Fruit fly (Drosophila melanogaster): Measurements from ENCODE around the gene CG7565.

The CG7565 gene

DNA sequence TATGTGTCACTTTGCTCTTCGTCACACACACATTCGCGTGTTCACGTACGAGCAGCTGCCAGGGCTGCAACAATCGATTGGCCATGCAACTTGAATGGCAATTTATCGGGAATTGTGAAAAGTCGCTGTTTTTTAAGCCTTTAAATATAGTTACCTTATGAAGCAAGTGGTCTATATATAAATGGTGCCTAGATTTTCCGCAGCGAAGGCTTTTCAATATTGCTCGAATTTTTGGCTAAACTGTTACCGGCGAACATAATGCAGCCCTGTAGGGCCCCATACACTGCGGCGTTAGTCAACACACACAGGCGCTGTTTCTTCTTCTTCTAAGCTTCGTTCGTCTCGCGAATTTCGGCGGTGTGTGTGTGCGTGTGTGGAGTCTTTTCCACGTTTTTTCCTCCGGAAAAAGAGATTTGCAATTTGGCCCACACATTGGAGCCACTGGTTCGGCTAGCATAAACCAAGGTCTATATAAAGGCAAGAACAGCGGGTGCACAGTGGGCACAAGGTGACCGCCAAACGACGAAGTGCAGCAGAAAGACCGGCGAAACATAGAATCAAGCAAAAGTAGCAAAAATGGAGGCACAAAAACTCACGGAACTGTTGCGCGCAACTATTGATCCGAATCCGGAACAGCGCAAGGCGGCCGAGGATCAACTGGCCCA lies 24.4 kb upstream of the CG7565 start, which contains the start of the genes Arp3 and msk (continued):
- TF ChIP-seq Met (GFP tag; optimal IDR thresholded peaks at IDR 0.05) = no peak
- no peak for TF ChIP-seq CG10631 (GFP tag; optimal IDR thresholded peaks at IDR 0.05)
- TF ChIP-seq Blimp-1 (GFP tag; optimal IDR thresholded peaks at IDR 0.05) = no peak
- TF ChIP-seq Hr38 (GFP tag; optimal IDR thresholded peaks at IDR 0.05) = peak; percentile 27
- TF ChIP-seq CG34406 (GFP tag; optimal IDR thresholded peaks at IDR 0.05) = peak; percentile 61
- TF ChIP-seq Smox (GFP tag; optimal IDR thresholded peaks at IDR 0.05) = no peak
- TF ChIP-seq eg (GFP tag; IDR thresholded peaks at IDR 0.05) = 0 out of 3 replicates have a peak, but pooled peaks have one; percentile 41
- no peak for TF ChIP-seq CG10669 (GFP tag; optimal IDR thresholded peaks at IDR 0.05)
- no peak for TF ChIP-seq Sox102F (GFP tag; optimal IDR thresholded peaks at IDR 0.05)

dm6 chr3L:8110171-8110570 lies 18.6 kb upstream of the CG7565 start, which contains the start of gene Nulp1:
Gene Nulp1, plus strand, starts transcription at chr3L:8110368.
- TF ChIP-seq CG6163 (GFP tag; IDR thresholded peaks at IDR 0.05) (0 out of 3 replicates have a peak, but pooled peaks have one; percentile 20), CG6276 (GFP tag; optimal IDR thresholded peaks at IDR 0.05) (no peak), Blimp-1 (GFP tag; optimal IDR thresholded peaks at IDR 0.05) (peak; percentile 94), topi (GFP tag; optimal IDR thresholded peaks at IDR 0.05) (no peak), dac (GFP tag; optimal IDR thresholded peaks at IDR 0.05) (no peak), lz (GFP tag; optimal IDR thresholded peaks at IDR 0.05) (no peak), CG8319 (GFP tag; optimal IDR thresholded peaks at IDR 0.05) (no peak), esn (GFP tag; optimal IDR thresholded peaks at IDR 0.05) (peak; percentile 60), Hr4 (GFP tag; optimal IDR thresholded peaks at IDR 0.05) (no peak)

DNA sequence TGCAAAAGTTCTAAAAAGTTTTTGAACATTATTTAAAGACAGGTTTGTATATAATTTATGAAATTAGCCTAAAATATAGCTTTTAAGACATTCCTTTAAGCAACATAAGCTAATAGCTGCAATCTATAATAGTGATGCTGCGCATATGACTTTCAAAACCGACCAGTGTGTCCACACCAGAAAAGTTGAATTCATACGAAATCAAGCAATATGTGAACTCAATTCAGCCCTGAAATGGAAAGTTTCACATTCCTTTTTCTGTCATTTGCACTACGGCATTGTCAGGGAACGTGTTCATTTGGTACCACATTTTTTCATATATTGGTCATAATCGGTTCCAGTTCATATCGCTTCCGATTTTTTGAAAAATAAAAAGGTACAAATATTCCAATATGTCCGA lies 17.3 kb upstream of the CG7565 start, which contains the start of gene fan:
fan (plus strand) TSS at position 247 of the 400 bp plus-strand sequence.
- TF ChIP-seq esn (GFP tag; optimal IDR thresholded peaks at IDR 0.05) (no peak), CG9139 (GFP tag; optimal IDR thresholded peaks at IDR 0.05) (no peak), Gug (GFP tag; IDR thresholded peaks at IDR 0.05) (no peak), acj6 (GFP tag; optimal IDR thresholded peaks at IDR 0.05) (no peak), Smox (GFP tag; optimal IDR thresholded peaks at IDR 0.05) (no peak), CG7368 (GFP tag; optimal IDR thresholded peaks at IDR 0.05) (no peak), Lpt (GFP tag; optimal IDR thresholded peaks at IDR 0.05) (no peak), pdm3 (GFP tag; optimal IDR thresholded peaks at IDR 0.05) (no peak), Eip78C (GFP tag) (no peak), CG3919 (GFP tag; optimal IDR thresholded peaks at IDR 0.05) (no peak), CG32006 (GFP tag; optimal IDR thresholded peaks at IDR 0.05) (no peak), dac (GFP tag; optimal IDR thresholded peaks at IDR 0.05) (no peak), CG8632 (GFP tag; optimal IDR thresholded peaks at IDR 0.05) (no peak), cyc (GFP tag; optimal IDR thresholded peaks at IDR 0.05) (no peak), CG10631 (GFP tag; optimal IDR thresholded peaks at IDR 0.05) (no peak), CG16779 (tag; optimal IDR thresholded peaks at IDR 0.05) (no peak)

DNA sequence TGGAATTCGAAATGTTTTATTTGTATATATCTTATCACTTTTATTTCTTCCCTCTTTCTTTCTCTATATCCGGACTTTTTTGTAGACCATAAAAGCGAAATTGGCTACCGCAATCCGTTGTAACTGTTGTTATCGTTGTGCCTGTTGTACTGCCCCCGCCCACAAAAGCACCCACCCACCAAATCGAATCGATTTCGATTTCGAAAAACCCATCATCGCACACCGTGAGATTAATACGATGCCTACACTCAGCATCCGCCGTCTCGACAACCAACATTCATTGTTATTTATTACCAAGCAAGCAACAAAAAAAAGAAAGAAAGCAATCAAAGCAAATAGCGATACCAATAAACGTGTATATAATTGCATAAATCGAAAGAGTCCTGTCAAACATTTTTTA lies 16.6 kb upstream of the CG7565 start:
- no peak for TF ChIP-seq OdsH (GFP tag; optimal IDR thresholded peaks at IDR 0.05)
- TF ChIP-seq CG6163 (GFP tag; IDR thresholded peaks at IDR 0.05) = 0 out of 3 replicates have a peak, but pooled peaks have one; percentile 13

DNA sequence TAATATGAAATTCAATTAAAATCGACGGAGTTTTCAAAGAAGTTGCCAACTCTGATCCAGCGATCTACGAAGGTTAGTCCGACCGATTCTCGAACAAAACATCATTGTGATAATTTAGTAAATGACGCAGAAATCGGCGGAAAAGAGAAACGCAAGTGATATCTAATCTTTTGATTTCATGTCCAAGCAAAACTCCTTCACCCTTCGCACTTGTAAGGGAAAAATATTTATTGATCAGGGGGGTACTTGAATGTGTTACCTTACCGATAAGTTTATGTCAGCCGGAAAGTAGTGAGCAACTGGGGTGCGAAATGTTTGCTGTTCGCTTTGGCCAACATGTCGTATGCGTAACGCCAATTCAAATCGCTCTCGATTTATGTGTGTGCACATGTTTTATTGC lies 5.5 kb upstream of the CG7565 start:
- TF ChIP-seq spab (GFP tag; optimal IDR thresholded peaks at IDR 0.05) (no peak), vri (GFP tag; optimal IDR thresholded peaks at IDR 0.05) (peak; percentile 30)

- peak; percentile 90 for TF ChIP-seq Sox15 (GFP tag; optimal IDR thresholded peaks at IDR 0.05)
- peak; percentile 95 for TF ChIP-seq acj6 (GFP tag; optimal IDR thresholded peaks at IDR 0.05)
- TF ChIP-seq dsx (GFP tag; optimal IDR thresholded peaks at IDR 0.05; ENCODE audit: poor library complexity, severe bottlenecking) = peak; percentile 78
- TF ChIP-seq vri (GFP tag; optimal IDR thresholded peaks at IDR 0.05) = peak; percentile 77
- peak; percentile 97 for TF ChIP-seq Eip78C (GFP tag)
- peak; percentile 84 for TF ChIP-seq CG3032 (tag; optimal IDR thresholded peaks at IDR 0.05)
- peak; percentile 97 for TF ChIP-seq CG6276 (GFP tag; optimal IDR thresholded peaks at IDR 0.05)
- peak; percentile 92 for TF ChIP-seq CG16779 (tag; optimal IDR thresholded peaks at IDR 0.05)
- TF ChIP-seq Hr4 (GFP tag; optimal IDR thresholded peaks at IDR 0.05) = peak; percentile 96
- TF ChIP-seq CG6792 (GFP tag; optimal IDR thresholded peaks at IDR 0.05) = peak; percentile 92
- TF ChIP-seq cyc (GFP tag; optimal IDR thresholded peaks at IDR 0.05) = peak; percentile 83
- peak; percentile 93 for TF ChIP-seq CG8632 (GFP tag; optimal IDR thresholded peaks at IDR 0.05)
- TF ChIP-seq CG11762 (GFP tag; optimal IDR thresholded peaks at IDR 0.05; ENCODE audit: insufficient read depth) = peak; percentile 86
- TF ChIP-seq OdsH (GFP tag; optimal IDR thresholded peaks at IDR 0.05) = peak; percentile 96
- peak; percentile 90 for TF ChIP-seq CG7368 (GFP tag; optimal IDR thresholded peaks at IDR 0.05)
- TF ChIP-seq fd85E (GFP tag; optimal IDR thresholded peaks at IDR 0.05) = peak; percentile 54
- TF ChIP-seq Met (GFP tag; optimal IDR thresholded peaks at IDR 0.05) = peak; percentile 83
- TF ChIP-seq CG1621 (tag; optimal IDR thresholded peaks at IDR 0.05) = peak; percentile 76
- TF ChIP-seq CG32006 (GFP tag; optimal IDR thresholded peaks at IDR 0.05) = peak; percentile 99
- TF ChIP-seq pdm3 (GFP tag; optimal IDR thresholded peaks at IDR 0.05) = peak; percentile 93
These were observed 4.5 kb upstream of the CG7565 start for dm6 chr3L:8096106-8096558.
